Fruit fly (Drosophila melanogaster) whole organism, embryonic: Measurements from ENCODE around the gene Cp16.

Experiments
- Bgb ChIP-seq: fragments of 200-800 bp; sonication (Bioruptor generic); IDR thresholded peaks from 2 replicates; pipeline ENCODE4 v1.3.6; 2022; ENCODE audit warnings: missing biosample characterization, missing genetic modification characterization; ENCODE audit not compliant: partially characterized antibody
- CG11723 ChIP-seq: fragments of 200-800 bp; sonication (Bioruptor generic); optimal IDR thresholded peaks from 2 replicates; lab custom pipeline; 2017; ENCODE audit warnings: missing biosample characterization, mild to moderate bottlenecking, missing genetic modification characterization
- CG1233 ChIP-seq: fragments of 200-800 bp; sonication (Bioruptor generic); optimal IDR thresholded peaks from 4 replicates; lab custom pipeline; 2018; ENCODE audit warnings: missing biosample characterization, mild to moderate bottlenecking, missing genetic modification characterization
- CG13123 ChIP-seq: fragments of 200-800 bp; sonication (Bioruptor generic); optimal IDR thresholded peaks from 2 replicates; lab custom pipeline; 2016; ENCODE audit warnings: missing biosample characterization, missing genetic modification characterization
- CG13296 ChIP-seq: fragments of 200-800 bp; sonication (Bioruptor generic); optimal IDR thresholded peaks from 3 replicates; lab custom pipeline; 2018; ENCODE audit warnings: missing biosample characterization, mild to moderate bottlenecking, missing genetic modification characterization
- CG14050 ChIP-seq: fragments of 200-800 bp; sonication (Bioruptor generic); IDR thresholded peaks from 3 replicates; pipeline ENCODE4 v1.3.6; 2022; ENCODE audit warnings: missing biosample characterization, missing genetic modification characterization
- CG17328 ChIP-seq: fragments of 200-800 bp; sonication (Bioruptor generic); IDR thresholded peaks from 2 replicates; pipeline ENCODE4 v1.3.6; 2022; ENCODE audit warnings: missing biosample characterization, missing genetic modification characterization
- CG17912 ChIP-seq: fragments of 200-800 bp; sonication (Bioruptor generic); optimal IDR thresholded peaks from 2 replicates; lab custom pipeline; 2018; ENCODE audit warnings: missing biosample characterization, mild to moderate bottlenecking, missing genetic modification characterization
- CG2889 ChIP-seq: fragments of 200-800 bp; sonication (Bioruptor generic); IDR thresholded peaks from 3 replicates; pipeline ENCODE4 v1.3.6; 2022; ENCODE audit warnings: missing biosample characterization, missing genetic modification characterization
- CG3065 ChIP-seq: fragments of 200-800 bp; sonication (Bioruptor generic); optimal IDR thresholded peaks from 2 replicates; lab custom pipeline; 2016; ENCODE audit warnings: missing biosample characterization, missing genetic modification characterization
- CG3995 ChIP-seq: fragments of 200-800 bp; sonication (Bioruptor generic); optimal IDR thresholded peaks from 3 replicates; lab custom pipeline; 2016; ENCODE audit warnings: missing biosample characterization, missing genetic modification characterization
- CG42726 ChIP-seq: fragments of 200-800 bp; sonication (Bioruptor generic); IDR thresholded peaks from 2 replicates; pipeline ENCODE4 v1.3.6; 2022; ENCODE audit warnings: missing biosample characterization, missing genetic modification characterization; ENCODE audit not compliant: partially characterized antibody
- CG4282 ChIP-seq: fragments of 200-800 bp; sonication (Bioruptor generic); optimal IDR thresholded peaks from 2 replicates; lab custom pipeline; 2016; ENCODE audit warnings: missing biosample characterization, missing genetic modification characterization
- CG4730 ChIP-seq: fragments of 200-800 bp; sonication (Bioruptor generic); IDR thresholded peaks from 2 replicates; pipeline ENCODE4 v1.3.6; 2022; ENCODE audit warnings: missing biosample characterization, missing genetic modification characterization
- CG7928 ChIP-seq: fragments of 200-800 bp; sonication (Bioruptor generic); optimal IDR thresholded peaks from 2 replicates; lab custom pipeline; 2017; ENCODE audit warnings: missing biosample characterization, mild to moderate bottlenecking, missing genetic modification characterization
- Dll ChIP-seq: fragments of 200-800 bp; sonication (Bioruptor generic); IDR thresholded peaks from 4 replicates; pipeline ENCODE4 v1.3.6; 2022; ENCODE audit warnings: missing biosample characterization, missing genetic modification characterization; ENCODE audit not compliant: partially characterized antibody
- Ets97D ChIP-seq: fragments of 200-800 bp; sonication (Bioruptor generic); optimal IDR thresholded peaks from 3 replicates; lab custom pipeline; 2016; ENCODE audit warnings: missing biosample characterization, missing genetic modification characterization
- Gsc ChIP-seq: fragments of 200-800 bp; sonication (Bioruptor generic); IDR thresholded peaks from 2 replicates; pipeline ENCODE4 v1.3.6; 2022; ENCODE audit warnings: missing biosample characterization, missing genetic modification characterization
- Jarid2 ChIP-seq: fragments of 200-800 bp; sonication (Bioruptor generic); optimal IDR thresholded peaks from 3 replicates; lab custom pipeline; 2017; ENCODE audit warnings: mild to moderate bottlenecking, missing biosample characterization, missing genetic modification reagents, missing genetic modification characterization
- NC2β ChIP-seq: fragments of 200-800 bp; sonication (Bioruptor generic); optimal IDR thresholded peaks from 2 replicates; lab custom pipeline; 2016; ENCODE audit warnings: missing biosample characterization, missing genetic modification characterization
- Ptx1 ChIP-seq: fragments of 200-800 bp; sonication (Bioruptor generic); IDR thresholded peaks from 2 replicates; pipeline ENCODE4 v1.3.6; 2022; ENCODE audit warnings: missing biosample characterization, missing genetic modification characterization
- Scr ChIP-seq: fragments of 200-800 bp; sonication (Bioruptor generic); IDR thresholded peaks from 2 replicates; pipeline ENCODE4 v1.3.6; 2022; ENCODE audit warnings: missing biosample characterization, missing genetic modification characterization; ENCODE audit not compliant: partially characterized antibody
- Sox100B ChIP-seq: fragments of 200-800 bp; sonication (Bioruptor generic); optimal IDR thresholded peaks from 3 replicates; lab custom pipeline; 2018; ENCODE audit warnings: missing biosample characterization, mild to moderate bottlenecking, missing genetic modification characterization
- Usf ChIP-seq: fragments of 200-800 bp; sonication (Bioruptor generic); optimal IDR thresholded peaks from 2 replicates; lab custom pipeline; 2017; ENCODE audit warnings: missing genotype, missing biosample characterization, missing genetic modification characterization
- amos ChIP-seq: fragments of 200-800 bp; sonication (Bioruptor generic); IDR thresholded peaks from 2 replicates; pipeline ENCODE4 v1.3.6; 2022; ENCODE audit warnings: missing biosample characterization, missing genetic modification characterization; ENCODE audit not compliant: partially characterized antibody
- br ChIP-seq: fragments of >200 bp; optimal IDR thresholded peaks from 2 replicates; lab custom pipeline; 2017
- disco-r ChIP-seq: fragments of 200-800 bp; sonication (Bioruptor generic); optimal IDR thresholded peaks from 2 replicates; lab custom pipeline; 2016; ENCODE audit warnings: missing biosample characterization, missing genetic modification characterization
- gcm2 ChIP-seq: fragments of 200-800 bp; sonication (Bioruptor generic); optimal IDR thresholded peaks from 2 replicates; lab custom pipeline; 2016; ENCODE audit warnings: missing biosample characterization, missing genetic modification characterization
- grau ChIP-seq: fragments of 200-800 bp; optimal IDR thresholded peaks from 3 replicates; lab custom pipeline; 2019; ENCODE audit warnings: missing biosample characterization, mild to moderate bottlenecking, missing genetic modification characterization, moderate library complexity
- grn ChIP-seq: fragments of 200-800 bp; sonication (Bioruptor generic); optimal IDR thresholded peaks from 3 replicates; lab custom pipeline; 2017; ENCODE audit warnings: missing biosample characterization, missing genetic modification characterization
- gsb-n ChIP-seq: fragments of 200-800 bp; sonication (Bioruptor generic); optimal IDR thresholded peaks from 3 replicates; lab custom pipeline; 2018; ENCODE audit warnings: missing biosample characterization, mild to moderate bottlenecking, missing genetic modification characterization
- gt ChIP-seq: fragments of 200-800 bp; sonication (Bioruptor generic); IDR thresholded peaks from 2 replicates; pipeline ENCODE4 v1.3.6; 2022; ENCODE audit warnings: missing biosample characterization, missing genetic modification characterization
- jumu ChIP-seq: fragments of 200-800 bp; sonication (Bioruptor generic); optimal IDR thresholded peaks from 3 replicates; lab custom pipeline; 2016; ENCODE audit warnings: missing biosample characterization, missing genetic modification characterization
- klu ChIP-seq: fragments of 200-800 bp; sonication (Bioruptor generic); IDR thresholded peaks from 2 replicates; pipeline ENCODE4 v1.3.6; 2022; ENCODE audit warnings: missing biosample characterization, missing genetic modification characterization
- kni ChIP-seq: fragments of 200-800 bp; sonication (Bioruptor generic); optimal IDR thresholded peaks from 3 replicates; lab custom pipeline; 2017; ENCODE audit warnings: mild to moderate bottlenecking, missing biosample characterization, missing genetic modification reagents, missing genetic modification characterization
- lbe ChIP-seq: fragments of 200-800 bp; sonication (Bioruptor generic); optimal IDR thresholded peaks from 2 replicates; lab custom pipeline; 2016; ENCODE audit warnings: missing biosample characterization, mild to moderate bottlenecking, missing genetic modification characterization
- lmd ChIP-seq: fragments of 200-800 bp; sonication (Bioruptor generic); IDR thresholded peaks from 2 replicates; pipeline ENCODE4 v1.3.6; 2022; ENCODE audit warnings: missing biosample characterization, missing genetic modification characterization
- mam ChIP-seq: fragments of 200-800 bp; sonication (Bioruptor generic); optimal IDR thresholded peaks from 3 replicates; lab custom pipeline; 2016; ENCODE audit warnings: missing biosample characterization, missing genetic modification characterization
- mirr ChIP-seq: fragments of 200-800 bp; sonication (Bioruptor generic); optimal IDR thresholded peaks from 3 replicates; lab custom pipeline; 2018; ENCODE audit warnings: missing biosample characterization, mild to moderate bottlenecking, missing genetic modification characterization
- nau ChIP-seq: fragments of 200-800 bp; sonication (Bioruptor generic); optimal IDR thresholded peaks from 3 replicates; lab custom pipeline; 2017; ENCODE audit warnings: missing biosample characterization, mild to moderate bottlenecking, missing genetic modification characterization, missing genetic modification reagents
- otp ChIP-seq: fragments of 200-800 bp; sonication (Bioruptor generic); IDR thresholded peaks from 3 replicates; pipeline ENCODE4, ENCODE4 v1.3.6; 2022; ENCODE audit warnings: missing biosample characterization, missing genetic modification characterization
- peb ChIP-seq: fragments of 200-800 bp; sonication (Bioruptor generic); IDR thresholded peaks from 2 replicates; pipeline ENCODE4 v1.3.6; 2022; ENCODE audit warnings: missing biosample characterization, missing genetic modification characterization
- pros ChIP-seq: fragments of 200-800 bp; sonication (Bioruptor generic); optimal IDR thresholded peaks from 3 replicates; lab custom pipeline; 2019; ENCODE audit warnings: missing biosample characterization, mild to moderate bottlenecking, missing genetic modification characterization, moderate library complexity
- schlank ChIP-seq: fragments of 200-800 bp; sonication (Bioruptor generic); optimal IDR thresholded peaks from 2 replicates; lab custom pipeline; 2018; ENCODE audit warnings: missing biosample characterization, mild to moderate bottlenecking, missing genetic modification characterization
- sim ChIP-seq: fragments of 200-800 bp; sonication (Bioruptor generic); IDR thresholded peaks from 2 replicates; pipeline ENCODE4 v1.3.6; 2022; ENCODE audit warnings: missing biosample characterization, missing genetic modification characterization
- sisA ChIP-seq: fragments of 200-800 bp; sonication (Bioruptor generic); IDR thresholded peaks from 2 replicates; pipeline ENCODE4 v1.3.6; 2022; ENCODE audit warnings: missing biosample characterization, missing genetic modification characterization
- sr ChIP-seq: fragments of 200-800 bp; sonication (Bioruptor generic); IDR thresholded peaks from 3 replicates; pipeline ENCODE4 v1.3.6; 2022; ENCODE audit warnings: missing biosample characterization, missing genetic modification characterization
- tx ChIP-seq: fragments of 200-800 bp; sonication (Bioruptor generic); optimal IDR thresholded peaks from 2 replicates; lab custom pipeline; 2016; ENCODE audit warnings: missing biosample characterization, missing genetic modification characterization
- unpg ChIP-seq: fragments of 200-800 bp; sonication (Bioruptor generic); optimal IDR thresholded peaks from 3 replicates; lab custom pipeline; 2018; ENCODE audit warnings: missing biosample characterization, mild to moderate bottlenecking, missing genetic modification characterization, moderate library complexity
- vvl ChIP-seq: fragments of 200-800 bp; sonication (Bioruptor generic); IDR thresholded peaks from 2 replicates; pipeline ENCODE4 v1.3.6; 2022; ENCODE audit warnings: missing biosample characterization, missing genetic modification characterization
- yki ChIP-seq: fragments of >200 bp; optimal IDR thresholded peaks from 3 replicates; lab custom pipeline; 2018
- zfh1 ChIP-seq: fragments of 200-800 bp; sonication (Bioruptor generic); IDR thresholded peaks from 3 replicates; pipeline ENCODE4 v1.3.6; 2022; ENCODE audit warnings: missing biosample characterization, missing genetic modification characterization
- zfh2 ChIP-seq: fragments of 200-800 bp; sonication (Bioruptor generic); optimal IDR thresholded peaks from 2 replicates; lab custom pipeline; 2016; ENCODE audit warnings: missing biosample characterization, missing genetic modification characterization

Gene Cp16

dm6 chr3L:8765493-8765892 lies 33.7 kb downstream of the Cp16 start (continued):
- TF ChIP-seq CG2889 (0 out of 3 replicates have a peak, but pooled peaks have one; percentile 37), sisA (GFP tag; lab: Robert Waterston, UW) (peak; percentile 21; the same call in 1 of the 2 replicates), mirr (GFP tag; lab: Kevin White, UChicago) (no peak), sr (GFP tag; lab: Robert Waterston, UW) (0 out of 3 replicates have a peak, but pooled peaks have one; percentile 17), nau (GFP tag; lab: Kevin White, UChicago) (no peak), zfh1 (peak; percentile 74), lmd (GFP tag; lab: Robert Waterston, UW) (no peak; the same call in 1 of the 2 replicates), vvl (GFP tag; lab: Robert Waterston, UW) (peak; percentile 71), CG1233 (GFP tag; lab: Kevin White, UChicago) (peak; percentile 14), zfh2 (no peak), otp (GFP tag; lab: Robert Waterston, UW) (peak; percentile 73), Ptx1 (GFP tag; lab: Robert Waterston, UW) (peak; percentile 12), peb (peak; percentile 65), CG3065 (GFP tag; lab: Kevin White, UChicago) (no peak), br (lab: Kevin White, UChicago) (no peak), pros (no peak), grau (tag; lab: Kevin White, UChicago) (no peak), kni (GFP tag; lab: Kevin White, UChicago) (no peak), NC2β (GFP tag; lab: Kevin White, UChicago) (no peak), Bgb (no peak), CG4730 (peak; percentile 8; the same call in 1 of the 2 replicates), disco-r (GFP tag; lab: Kevin White, UChicago) (no peak), CG42726 (GFP tag; lab: Robert Waterston, UW) (no peak), CG13123 (no peak), schlank (tag; lab: Kevin White, UChicago) (no peak), CG7928 (GFP tag; lab: Kevin White, UChicago) (no peak), CG4282 (GFP tag; lab: Kevin White, UChicago) (no peak), CG17912 (no peak), unpg (GFP tag; lab: Kevin White, UChicago) (peak; percentile 80), Sox100B (GFP tag; lab: Kevin White, UChicago) (no peak), klu (GFP tag; lab: Robert Waterston, UW) (no peak), Usf (no peak), grn (no peak), Dll (GFP tag; lab: Robert Waterston, UW) (no peak), mam (GFP tag; lab: Kevin White, UChicago) (no peak), CG3995 (GFP tag; lab: Kevin White, UChicago) (no peak), Scr (GFP tag; lab: Robert Waterston, UW) (no peak), gt (no peak; the same call in 1 of the 2 replicates), amos (GFP tag; lab: Robert Waterston, UW) (no peak), yki (lab: Kevin White, UChicago) (no peak), CG17328 (GFP tag; lab: Robert Waterston, UW) (peak; percentile 85), Gsc (GFP tag; lab: Robert Waterston, UW) (no peak), sim (peak; percentile 72; the same call in 1 of the 2 replicates), Ets97D (no peak), lbe (GFP tag; lab: Kevin White, UChicago) (no peak), jumu (GFP tag; lab: Kevin White, UChicago) (no peak), CG14050 (GFP tag; lab: Robert Waterston, UW) (peak; percentile 37; the same call in 2 of the 3 replicates), gcm2 (no peak), gsb-n (tag; lab: Kevin White, UChicago) (peak; percentile 77), Jarid2 (GFP tag; lab: Kevin White, UChicago) (no peak), tx (GFP tag; lab: Kevin White, UChicago) (no peak), CG11723 (GFP tag; lab: Kevin White, UChicago) (no peak), CG13296 (GFP tag; lab: Kevin White, UChicago) (no peak)
